Worm (Caenorhabditis elegans) whole organism, mixed stage, embryonic: ENCODE results near the gene K10C2.6.

ENCODE experiments used
- blmp-1 ChIP-seq: fragments of 150-350 bp; optimal IDR thresholded peaks from 2 replicates; lab custom pipeline; 2014; ENCODE audit warnings: missing biosample characterization, missing genetic modification characterization
- lsy-2 ChIP-seq: fragments of 150-350 bp; optimal IDR thresholded peaks from 2 replicates; lab custom pipeline; 2014; ENCODE audit warnings: missing biosample characterization, missing genetic modification characterization
- nhr-12 ChIP-seq: fragments of 150-350 bp; optimal IDR thresholded peaks from 2 replicates; lab custom pipeline; 2014; ENCODE audit warnings: missing biosample characterization, missing genetic modification characterization
- pha-4 ChIP-seq: fragments of 150-350 bp; optimal IDR thresholded peaks from 2 replicates; lab custom pipeline; 2018; ENCODE audit warnings: missing biosample characterization, missing genetic modification reagents, missing genetic modification characterization
- unc-62 ChIP-seq: fragments of 150-350 bp; optimal IDR thresholded peaks from 2 replicates; lab custom pipeline; 2014; ENCODE audit warnings: missing biosample characterization, missing genetic modification reagents, missing genetic modification characterization
- zip-8 ChIP-seq: fragments of 150-350 bp; optimal IDR thresholded peaks from 2 replicates; lab custom pipeline; 2014; ENCODE audit warnings: missing biosample characterization, missing genetic modification characterization

DNA sequence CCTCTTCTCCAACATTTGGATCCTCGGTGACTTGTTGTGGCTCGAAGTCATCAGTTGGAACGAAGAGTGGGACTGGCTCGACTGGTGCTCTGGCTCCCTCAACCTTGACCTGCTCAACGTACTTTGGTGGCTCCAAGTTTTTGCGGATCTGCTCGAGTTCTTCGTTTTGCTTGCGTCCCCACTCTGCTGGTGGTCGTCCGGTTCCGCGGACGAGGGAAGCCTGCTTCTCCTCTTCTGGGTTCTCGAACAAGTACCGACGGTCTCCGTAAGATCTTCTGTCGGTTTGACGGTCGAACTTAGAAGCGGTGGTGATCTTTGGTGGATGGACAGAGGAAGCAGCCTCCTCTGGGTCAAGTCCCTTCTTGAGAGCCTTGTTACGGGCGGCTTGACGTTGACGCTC, 42.5 kb upstream of the K10C2.6 start:
- no peak for TF ChIP-seq pha-4 (tag; lab: Kevin White, UChicago)
- TF ChIP-seq nhr-12 (tag; lab: Kevin White, UChicago): no peak
- no peak for TF ChIP-seq zip-8 (tag; lab: Kevin White, UChicago)
- no peak for TF ChIP-seq unc-62 (GFP tag; lab: Kevin White, UChicago)
- no peak for TF ChIP-seq lsy-2 (tag; lab: Kevin White, UChicago)
- no peak for TF ChIP-seq blmp-1 (tag; lab: Kevin White, UChicago)
